Worm (Caenorhabditis elegans): ENCODE data around the gene hgap-2.

DNA sequence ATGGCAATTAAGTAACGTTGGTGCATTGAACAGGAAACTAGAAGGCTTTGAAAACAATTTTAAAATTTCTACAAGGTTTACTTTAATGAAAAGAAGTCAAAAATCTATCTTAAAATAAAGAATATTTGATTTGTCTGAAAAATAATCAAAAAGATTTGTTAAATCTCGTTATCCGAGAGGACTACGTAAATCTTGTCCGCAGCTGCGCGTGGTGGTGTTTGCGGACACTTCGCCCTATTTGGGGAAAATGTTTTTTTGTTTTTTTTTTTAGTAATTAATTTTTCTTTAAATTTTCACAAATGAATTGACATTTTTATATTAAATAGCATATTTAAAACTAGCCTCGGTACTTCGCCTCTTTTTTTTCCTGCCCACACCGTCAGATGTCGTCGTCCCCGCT lies 791 bp downstream of the hgap-2 start:
- TF ChIP-seq egl-27 (tag; optimal IDR thresholded peaks at IDR 0.05), result no peak
- no peak for TF ChIP-seq nhr-25 (tag; optimal IDR thresholded peaks at IDR 0.05; ENCODE audit: borderline replicate concordance, insufficient read depth)
- TF ChIP-seq dpl-1 (GFP tag; optimal IDR thresholded peaks at IDR 0.05), result peak; percentile 22
